Fruit fly (Drosophila melanogaster): Measurements from ENCODE around the gene kmg.
"Not testable (repeated sequence)": the region's sequence is repeated elsewhere in the genome, so short reads cannot be mapped to it uniquely, and the experiment has no call there.

The kmg gene

dm6 chr2L:13206857-13207463, 46.6 kb downstream of the kmg start:
- TF ChIP-seq exex (tag; optimal IDR thresholded peaks at IDR 0.05): peak; percentile 19
- no peak for TF ChIP-seq CG34224 (GFP tag; IDR thresholded peaks at IDR 0.05; ENCODE audit: partially characterized antibody)
- peak; percentile 6 for TF ChIP-seq Med (GFP tag)
- 0 out of 3 replicates have a peak, but pooled peaks have one; percentile 18 for TF ChIP-seq CG7963 (GFP tag; IDR thresholded peaks at IDR 0.05; ENCODE audit: partially characterized antibody)
- TF ChIP-seq Drgx (GFP tag; IDR thresholded peaks at IDR 0.05): 0 out of 2 replicates have a peak, but pooled peaks have one; percentile 23
- TF ChIP-seq Sry-δ (GFP tag; optimal IDR thresholded peaks at IDR 0.05): no peak

dm6 chr2L:13211764-13212265, 51.5 kb downstream of the kmg start, which contains the start of gene CG15482:
Gene CG15482, minus strand, starts transcription at chr2L:13211814.
- TF ChIP-seq Xrp1 (GFP tag; IDR thresholded peaks at IDR 0.05): peak; percentile 31; the same call in 1 of the 2 replicates
- TF ChIP-seq zfh1 (GFP tag; IDR thresholded peaks at IDR 0.05): peak; percentile 33; the same call in 1 of the 3 replicates
- TF ChIP-seq Opbp (GFP tag; IDR thresholded peaks at IDR 0.05; ENCODE audit: partially characterized antibody): 0 out of 3 replicates have a peak, but pooled peaks have one; percentile 9
- peak; percentile 19; the same call in 1 of the 2 replicates for TF ChIP-seq Bgb (GFP tag; IDR thresholded peaks at IDR 0.05; ENCODE audit: partially characterized antibody)
- peak; percentile 87 for TF ChIP-seq pros (GFP tag; optimal IDR thresholded peaks at IDR 0.05)
- peak; percentile 23; the same call in 1 of the 3 replicates for TF ChIP-seq knrl (GFP tag; IDR thresholded peaks at IDR 0.05; ENCODE audit: partially characterized antibody)
- TF ChIP-seq sens (GFP tag): peak; percentile 70
- TF ChIP-seq insv (GFP tag; optimal IDR thresholded peaks at IDR 0.05): peak in 1 of 2 experiments; percentile 33
- TF ChIP-seq CG15479 (GFP tag; optimal IDR thresholded peaks at IDR 0.05): peak; percentile 41
- not testable (repeated sequence) for TF ChIP-seq prd (optimal IDR thresholded peaks at IDR 0.05)
- TF ChIP-seq prd (GFP tag; IDR thresholded peaks at IDR 0.05): peak; percentile 23; the same call in 1 of the 3 replicates
- TF ChIP-seq ci (GFP tag; IDR thresholded peaks at IDR 0.05): 0 out of 3 replicates have a peak, but pooled peaks have one; percentile 37
- peak; percentile 4 for TF ChIP-seq lilli (GFP tag; optimal IDR thresholded peaks at IDR 0.05)
- TF ChIP-seq Med (GFP tag): peak; percentile 70
- TF ChIP-seq grn (GFP tag; optimal IDR thresholded peaks at IDR 0.05): peak; percentile 33
- 0 out of 3 replicates have a peak, but pooled peaks have one; percentile 28 for TF ChIP-seq ken (GFP tag; IDR thresholded peaks at IDR 0.05)
- peak; percentile 33 for TF ChIP-seq CG15696 (tag; optimal IDR thresholded peaks at IDR 0.05)
- peak; percentile 2 for TF ChIP-seq kni (GFP tag; optimal IDR thresholded peaks at IDR 0.05)

Measured in whole organism, embryonic.